Fruit fly (Drosophila melanogaster): ENCODE data around the gene Atg18b.

- TF ChIP-seq CG1621 (tag; optimal IDR thresholded peaks at IDR 0.05) = no peak
- no peak for TF ChIP-seq Met (GFP tag; optimal IDR thresholded peaks at IDR 0.05)
- no peak for TF ChIP-seq dac (GFP tag; optimal IDR thresholded peaks at IDR 0.05)
- no peak for TF ChIP-seq CG10631 (GFP tag; optimal IDR thresholded peaks at IDR 0.05)
- TF ChIP-seq svp (GFP tag) = peak; percentile 67
- no peak for TF ChIP-seq CG8319 (GFP tag; optimal IDR thresholded peaks at IDR 0.05)
- TF ChIP-seq CG6792 (GFP tag; optimal IDR thresholded peaks at IDR 0.05) = no peak
Observed at dm6 chr2L:21251750-21252149, 31.4 kb upstream of the Atg18b start.

All from whole organism, prepupa.